Worm (Caenorhabditis elegans) whole organism, late embryonic: ENCODE measurements around the gene cyp-34A2.

Source experiments
- ama-1 ChIP-seq: fragments of 150-350 bp; optimal IDR thresholded peaks from 2 replicates; lab custom pipeline; 2014
- fkh-10 ChIP-seq: fragments of 150-350 bp; optimal IDR thresholded peaks from 2 replicates; lab custom pipeline; 2014; ENCODE audit warnings: missing biosample characterization, missing genetic modification reagents, missing genetic modification characterization
- madf-2 ChIP-seq: sonication (generic microtip); optimal IDR thresholded peaks from 2 replicates; lab custom pipeline; 2017; ENCODE audit warnings: missing genetic modification characterization, missing compliant biosample characterization
- nfya-1 ChIP-seq: sonication (generic microtip); optimal IDR thresholded peaks from 2 replicates; lab custom pipeline; 2017; ENCODE audit warnings: missing genetic modification characterization, mild to moderate bottlenecking, missing compliant biosample characterization, antibody characterized with exemption, moderate library complexity
- nhr-11 ChIP-seq: fragments of 150-350 bp; optimal IDR thresholded peaks from 2 replicates; lab custom pipeline; 2014; ENCODE audit warnings: missing biosample characterization, missing genetic modification characterization
- pag-3 ChIP-seq: sonication (generic microtip); optimal IDR thresholded peaks from 2 replicates; lab custom pipeline; 2016; ENCODE audit warnings: missing compliant biosample characterization, missing genetic modification characterization, borderline replicate concordance
- pha-4 ChIP-seq: fragments of 150-350 bp; optimal IDR thresholded peaks from 2 replicates; lab custom pipeline; 2018; ENCODE audit warnings: missing biosample characterization, missing genetic modification reagents, missing genetic modification characterization
- pqm-1 ChIP-seq: sonication (generic microtip); optimal IDR thresholded peaks from 2 replicates; lab custom pipeline; 2016; ENCODE audit warnings: missing genetic modification characterization, missing compliant biosample characterization
- sox-4 ChIP-seq: sonication (generic microtip); optimal IDR thresholded peaks from 2 replicates; lab custom pipeline; 2017; ENCODE audit warnings: mild to moderate bottlenecking, missing genetic modification characterization, inconsistent platforms, missing compliant biosample characterization

- TF ChIP-seq nhr-11 (tag; lab: Kevin White, UChicago) (no peak), pha-4 (no peak), ama-1 (lab: Kevin White, UChicago) (no peak), nfya-1 (tag; lab: Kevin White, UChicago) (no peak), madf-2 (no peak), pag-3 (tag; lab: Kevin White, UChicago) (no peak), fkh-10 (GFP tag; lab: Kevin White, UChicago) (no peak), pqm-1 (tag; lab: Kevin White, UChicago) (no peak), sox-4 (tag; lab: Kevin White, UChicago) (no peak)
Measured at ce11 chrV:15241259-15241658, 49.6 kb downstream of the cyp-34A2 start, which contains the start of gene chil-12.
